Fruit fly (Drosophila melanogaster) whole organism, embryonic: ENCODE measurements around the gene CG34244.

Experiments
- Atf3 ChIP-seq: fragments of 200-800 bp; sonication (Bioruptor generic); optimal IDR thresholded peaks from 3 replicates; lab custom pipeline; 2016; ENCODE audit warnings: missing biosample characterization, missing genetic modification characterization
- Blimp-1 ChIP-seq: fragments of 200-800 bp; sonication (Bioruptor generic); optimal IDR thresholded peaks from 3 replicates; lab custom pipeline; 2018; ENCODE audit warnings: missing biosample characterization, missing genetic modification characterization, mild to moderate bottlenecking, moderate library complexity, missing genetic modification reagents
- CG10321 ChIP-seq: fragments of 200-800 bp; sonication (Bioruptor generic); IDR thresholded peaks from 2 replicates; pipeline ENCODE4 v1.3.6; 2022; ENCODE audit warnings: missing biosample characterization, missing genetic modification characterization
- CG11093 ChIP-seq: fragments of 200-800 bp; sonication (Bioruptor generic); IDR thresholded peaks from 3 replicates; pipeline ENCODE4 v1.3.6; 2022; ENCODE audit warnings: missing biosample characterization, missing genetic modification characterization
- CG11560 ChIP-seq: fragments of 200-800 bp; sonication (Bioruptor generic); IDR thresholded peaks from 3 replicates; pipeline ENCODE4 v1.3.6; 2022; ENCODE audit warnings: missing biosample characterization, missing genetic modification characterization
- CG11695 ChIP-seq: fragments of 200-800 bp; sonication (Bioruptor generic); IDR thresholded peaks from 3 replicates; pipeline ENCODE4 v1.3.6; 2022; ENCODE audit warnings: missing biosample characterization, missing genetic modification characterization
- CG11696 ChIP-seq: fragments of 200-800 bp; sonication (Bioruptor generic); IDR thresholded peaks from 2 replicates; pipeline ENCODE4 v1.3.6; 2022; ENCODE audit warnings: missing biosample characterization, missing genetic modification characterization
- CG13296 ChIP-seq: fragments of 200-800 bp; sonication (Bioruptor generic); optimal IDR thresholded peaks from 3 replicates; lab custom pipeline; 2018; ENCODE audit warnings: missing biosample characterization, mild to moderate bottlenecking, missing genetic modification characterization
- CG13624 ChIP-seq: fragments of 200-800 bp; sonication (Bioruptor generic); optimal IDR thresholded peaks from 2 replicates; lab custom pipeline; 2016; ENCODE audit warnings: missing biosample characterization, missing genetic modification characterization
- CG15479 ChIP-seq: fragments of 200-800 bp; sonication (Bioruptor generic); optimal IDR thresholded peaks from 3 replicates; lab custom pipeline; 2019; ENCODE audit warnings: missing biosample characterization, mild to moderate bottlenecking, missing genetic modification characterization, moderate library complexity
- CG16813 ChIP-seq: fragments of 200-800 bp; sonication (Bioruptor generic); IDR thresholded peaks from 3 replicates; pipeline ENCODE4 v1.3.6; 2022; ENCODE audit warnings: missing biosample characterization, missing genetic modification characterization; ENCODE audit not compliant: partially characterized antibody
- CG17385 ChIP-seq: fragments of 200-800 bp; sonication (Bioruptor generic); optimal IDR thresholded peaks from 3 replicates; lab custom pipeline; 2018; ENCODE audit warnings: missing biosample characterization, mild to moderate bottlenecking, missing genetic modification characterization
- CG3726 ChIP-seq: fragments of 200-800 bp; sonication (Bioruptor generic); IDR thresholded peaks from 3 replicates; pipeline ENCODE4, ENCODE4 v1.3.6; 2022; ENCODE audit warnings: missing biosample characterization, missing genetic modification characterization
- CG5180 ChIP-seq: fragments of 200-800 bp; sonication (Bioruptor generic); optimal IDR thresholded peaks from 3 replicates; lab custom pipeline; 2017; ENCODE audit warnings: missing biosample characterization, missing genetic modification characterization, mild to moderate bottlenecking, moderate library complexity, missing genetic modification reagents
- CG6813 ChIP-seq: fragments of 200-800 bp; sonication (Bioruptor generic); optimal IDR thresholded peaks from 2 replicates; lab custom pipeline; 2017; ENCODE audit warnings: missing biosample characterization, missing genetic modification characterization, mild to moderate bottlenecking, moderate library complexity, missing genetic modification reagents
- CG7357 ChIP-seq: fragments of 200-800 bp; sonication (Bioruptor generic); IDR thresholded peaks from 3 replicates; pipeline ENCODE4 v1.3.6; 2022; ENCODE audit warnings: missing biosample characterization, missing genetic modification characterization
- CG8359 ChIP-seq: fragments of 200-800 bp; sonication (Bioruptor generic); optimal IDR thresholded peaks from 2 replicates; lab custom pipeline; 2017; ENCODE audit warnings: missing biosample characterization, mild to moderate bottlenecking, missing genetic modification characterization, borderline replicate concordance
- CG8478 ChIP-seq: fragments of >200 bp; optimal IDR thresholded peaks from 2 replicates; lab custom pipeline; 2018
- CTCF ChIP-seq: fragments of 200-800 bp; sonication (Bioruptor generic); optimal IDR thresholded peaks from 2 replicates; lab custom pipeline; 2017; ENCODE audit warnings: missing biosample characterization, mild to moderate bottlenecking, missing genetic modification characterization, moderate library complexity
- Dad ChIP-seq: fragments of 200-800 bp; sonication (Bioruptor generic); optimal IDR thresholded peaks from 3 replicates; lab custom pipeline; 2016; ENCODE audit warnings: missing biosample characterization, missing genetic modification characterization
- GATAe ChIP-seq: fragments of 200-800 bp; sonication (Bioruptor generic); conservative IDR thresholded peaks from 2 replicates; pipeline ENCODE4 v1.3.6; 2022; ENCODE audit warnings: missing biosample characterization, missing genetic modification characterization
- Jarid2 ChIP-seq: fragments of 200-800 bp; sonication (Bioruptor generic); optimal IDR thresholded peaks from 3 replicates; lab custom pipeline; 2017; ENCODE audit warnings: mild to moderate bottlenecking, missing biosample characterization, missing genetic modification reagents, missing genetic modification characterization
- Ptx1 ChIP-seq: fragments of 200-800 bp; sonication (Bioruptor generic); IDR thresholded peaks from 2 replicates; pipeline ENCODE4 v1.3.6; 2022; ENCODE audit warnings: missing biosample characterization, missing genetic modification characterization
- ac ChIP-seq: fragments of 200-800 bp; sonication (Bioruptor generic); optimal IDR thresholded peaks from 3 replicates; lab custom pipeline; 2017; ENCODE audit warnings: missing biosample characterization, mild to moderate bottlenecking, missing genetic modification characterization
- ara ChIP-seq: fragments of 200-800 bp; sonication (Bioruptor generic); IDR thresholded peaks from 2 replicates; pipeline ENCODE4 v1.3.6; 2022; ENCODE audit warnings: missing biosample characterization, missing genetic modification characterization
- ase ChIP-seq: fragments of 200-800 bp; sonication (Bioruptor generic); IDR thresholded peaks from 3 replicates; pipeline ENCODE4 v1.3.6; 2022; ENCODE audit warnings: missing biosample characterization, missing genetic modification characterization
- bab2 ChIP-seq: fragments of 200-800 bp; sonication (Bioruptor generic); optimal IDR thresholded peaks from 2 replicates; lab custom pipeline; 2016; ENCODE audit warnings: missing biosample characterization, missing genetic modification characterization
- dmrt11E ChIP-seq: fragments of 200-800 bp; sonication (Bioruptor generic); optimal IDR thresholded peaks from 3 replicates; lab custom pipeline; 2018; ENCODE audit warnings: missing biosample characterization, mild to moderate bottlenecking, missing genetic modification characterization, moderate library complexity
- exex ChIP-seq: fragments of 200-800 bp; sonication (Bioruptor generic); optimal IDR thresholded peaks from 4 replicates; lab custom pipeline; 2018; ENCODE audit warnings: missing biosample characterization, mild to moderate bottlenecking, missing genetic modification characterization, moderate library complexity
- gfzf ChIP-seq: fragments of 200-800 bp; sonication (Bioruptor generic); optimal IDR thresholded peaks from 2 replicates; lab custom pipeline; 2016; ENCODE audit warnings: missing biosample characterization, mild to moderate bottlenecking, missing genetic modification characterization, moderate library complexity
- grau ChIP-seq: fragments of 200-800 bp; optimal IDR thresholded peaks from 3 replicates; lab custom pipeline; 2019; ENCODE audit warnings: missing biosample characterization, mild to moderate bottlenecking, missing genetic modification characterization, moderate library complexity
- grn ChIP-seq: fragments of 200-800 bp; sonication (Bioruptor generic); optimal IDR thresholded peaks from 3 replicates; lab custom pipeline; 2017; ENCODE audit warnings: missing biosample characterization, missing genetic modification characterization
- hkb ChIP-seq, 2 experiments: fragments of 200-800 bp in 1 of 2; fragments of >200 bp in 1 of 2; sonication (Bioruptor generic) in 1 of 2; IDR thresholded peaks in 1 of 2; optimal IDR thresholded peaks in 1 of 2; 2 replicates each; pipeline versions ENCODE4 v1.3.6 to Lab custom; 2017 to 2022; ENCODE audit warnings: missing biosample characterization in 1 of 2, missing genetic modification characterization in 1 of 2
- insv ChIP-seq, 2 experiments: fragments of 200-800 bp; sonication (Bioruptor generic); optimal IDR thresholded peaks; 3 replicates each; lab custom pipeline; 2016 to 2018; ENCODE audit warnings: missing biosample characterization in 2 of 2, missing genetic modification characterization in 2 of 2
- knrl ChIP-seq: fragments of 200-800 bp; sonication (Bioruptor generic); IDR thresholded peaks from 3 replicates; pipeline ENCODE4 v1.3.6; 2022; ENCODE audit warnings: missing biosample characterization, missing genetic modification characterization; ENCODE audit not compliant: partially characterized antibody
- maf-S ChIP-seq: fragments of 200-800 bp; sonication (Bioruptor generic); optimal IDR thresholded peaks from 2 replicates; lab custom pipeline; 2016; ENCODE audit warnings: missing biosample characterization, missing genetic modification characterization
- mam ChIP-seq: fragments of 200-800 bp; sonication (Bioruptor generic); optimal IDR thresholded peaks from 3 replicates; lab custom pipeline; 2016; ENCODE audit warnings: missing biosample characterization, missing genetic modification characterization
- peb ChIP-seq: fragments of 200-800 bp; sonication (Bioruptor generic); IDR thresholded peaks from 2 replicates; pipeline ENCODE4 v1.3.6; 2022; ENCODE audit warnings: missing biosample characterization, missing genetic modification characterization
- pzg ChIP-seq: fragments of 200-800 bp; sonication (Bioruptor generic); optimal IDR thresholded peaks from 3 replicates; lab custom pipeline; 2018; ENCODE audit warnings: missing biosample characterization, mild to moderate bottlenecking, missing genetic modification characterization, moderate library complexity
- scrt ChIP-seq: fragments of 200-800 bp; sonication (Bioruptor generic); optimal IDR thresholded peaks from 2 replicates; lab custom pipeline; 2018; ENCODE audit warnings: missing biosample characterization, mild to moderate bottlenecking, missing genetic modification characterization, moderate library complexity
- sisA ChIP-seq: fragments of 200-800 bp; sonication (Bioruptor generic); IDR thresholded peaks from 2 replicates; pipeline ENCODE4 v1.3.6; 2022; ENCODE audit warnings: missing biosample characterization, missing genetic modification characterization
- tna ChIP-seq: fragments of 200-800 bp; sonication (Bioruptor generic); IDR thresholded peaks from 2 replicates; pipeline ENCODE4 v1.3.6; 2022; ENCODE audit warnings: missing biosample characterization, missing genetic modification characterization; ENCODE audit not compliant: partially characterized antibody
- vnd ChIP-seq: fragments of 200-800 bp; sonication (Bioruptor generic); IDR thresholded peaks from 3 replicates; pipeline ENCODE4 v1.3.6; 2022; ENCODE audit warnings: missing biosample characterization, missing genetic modification characterization; ENCODE audit not compliant: partially characterized antibody
- zen ChIP-seq: fragments of 200-800 bp; sonication (Bioruptor generic); optimal IDR thresholded peaks from 3 replicates; lab custom pipeline; 2018; ENCODE audit warnings: missing biosample characterization, mild to moderate bottlenecking, missing genetic modification characterization, moderate library complexity

CG34244 gene

dm6 chr3L:14189957-14190624 is 45.6 kb downstream of the CG34244 start (continued):
- TF ChIP-seq CG3726 (GFP tag; lab: Robert Waterston, UW): no peak
- TF ChIP-seq insv (GFP tag; optimal IDR thresholded peaks at IDR 0.05; lab: Kevin White, UChicago): peak; percentile 78 to 99
- no peak for TF ChIP-seq CG11093
- TF ChIP-seq GATAe (GFP tag; lab: Robert Waterston, UW): no peak
- no peak for TF ChIP-seq tna
- TF ChIP-seq CG11695 (GFP tag; lab: Robert Waterston, UW): peak; percentile 83
- no peak for TF ChIP-seq exex (tag; lab: Kevin White, UChicago)
- TF ChIP-seq Ptx1 (GFP tag; lab: Robert Waterston, UW): peak; percentile 69; the same call in 1 of the 2 replicates
- peak; percentile 96; the same call in 2 of the 3 replicates for TF ChIP-seq CG11560 (tag; lab: Robert Waterston, UW)
- TF ChIP-seq CG6813 (GFP tag; lab: Kevin White, UChicago): peak; percentile 3
- TF ChIP-seq ase (GFP tag; lab: Robert Waterston, UW): peak; percentile 75; the same call in 2 of the 3 replicates
- no peak for TF ChIP-seq CG5180 (GFP tag; lab: Kevin White, UChicago)
- no peak; the same call in 1 of the 3 replicates for TF ChIP-seq CG16813 (GFP tag; lab: Robert Waterston, UW)
- no peak for TF ChIP-seq Atf3 (GFP tag; lab: Kevin White, UChicago)
- peak; percentile 39 for TF ChIP-seq dmrt11E (tag; lab: Kevin White, UChicago)
- peak; percentile 92 for TF ChIP-seq CG7357 (GFP tag; lab: Robert Waterston, UW)
- peak; percentile 84 for TF ChIP-seq CTCF (GFP tag; lab: Kevin White, UChicago)
- no peak for TF ChIP-seq vnd
- TF ChIP-seq maf-S (GFP tag; lab: Kevin White, UChicago): no peak
- no peak for TF ChIP-seq Jarid2 (GFP tag; lab: Kevin White, UChicago)
- peak; percentile 27 for TF ChIP-seq CG17385
- no peak for TF ChIP-seq Dad
- no peak for TF ChIP-seq CG8359
- peak; percentile 95 for TF ChIP-seq Blimp-1 (GFP tag; lab: Kevin White, UChicago)
- peak; percentile 57 for TF ChIP-seq pzg (GFP tag; lab: Kevin White, UChicago)
- no peak for TF ChIP-seq hkb (optimal IDR thresholded peaks at IDR 0.05; lab: Kevin White, UChicago)
- peak; percentile 84 for TF ChIP-seq hkb (GFP tag; IDR thresholded peaks at IDR 0.05; lab: Robert Waterston, UW)
- TF ChIP-seq zen (tag; lab: Kevin White, UChicago): peak; percentile 14
- no peak for TF ChIP-seq CG15479 (GFP tag; lab: Kevin White, UChicago)
- peak; percentile 43; the same call in 1 of the 2 replicates for TF ChIP-seq CG10321 (GFP tag; lab: Robert Waterston, UW)
- peak; percentile 38 for TF ChIP-seq CG13624 (GFP tag; lab: Kevin White, UChicago)
- TF ChIP-seq CG13296: peak; percentile 24
- no peak for TF ChIP-seq gfzf (GFP tag; lab: Kevin White, UChicago)
- no peak for TF ChIP-seq peb
- no peak for TF ChIP-seq CG8478
- no peak; the same call in 1 of the 2 replicates for TF ChIP-seq sisA (GFP tag; lab: Robert Waterston, UW)

DNA sequence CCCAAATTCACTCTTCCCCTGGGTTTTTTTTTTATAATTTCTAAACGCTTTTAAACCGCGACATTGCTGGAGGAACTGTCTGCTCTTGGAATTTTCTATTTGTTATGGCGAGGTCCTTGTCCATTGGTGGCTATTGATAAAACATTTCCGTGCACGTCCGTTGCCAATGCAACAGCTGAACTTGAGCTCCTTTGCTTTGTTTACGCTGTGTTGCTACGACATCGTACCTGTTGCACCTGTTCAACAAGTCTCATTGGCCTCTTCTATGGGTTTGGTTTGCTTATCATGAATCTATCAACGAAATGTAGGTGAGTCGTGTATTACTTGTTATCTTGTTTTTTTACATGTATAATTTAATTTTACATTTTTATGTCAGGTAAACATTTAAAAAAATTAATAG is 46.3 kb downstream of the CG34244 start, which contains the start of gene nan:
Gene nan, minus strand, starts transcription at position 218 of the 400 bp plus-strand sequence.
- TF ChIP-seq ac (GFP tag; lab: Kevin White, UChicago) (peak; percentile 25), mam (GFP tag; lab: Kevin White, UChicago) (no peak), grn (GFP tag; lab: Kevin White, UChicago) (peak; percentile 44), ara (GFP tag; lab: Robert Waterston, UW) (no peak), scrt (GFP tag; lab: Kevin White, UChicago) (peak; percentile 87), CG11696 (GFP tag; lab: Robert Waterston, UW) (no peak), knrl (GFP tag; lab: Robert Waterston, UW) (no peak), bab2 (GFP tag; lab: Kevin White, UChicago) (no peak), grau (tag; lab: Kevin White, UChicago) (no peak)
